Worm (Caenorhabditis elegans): ENCODE measurements around the gene R08A2.5.
A peak's percentile ranks its signal among the peaks of the same experiment; 100 is the strongest.

The R08A2.5 gene

DNA sequence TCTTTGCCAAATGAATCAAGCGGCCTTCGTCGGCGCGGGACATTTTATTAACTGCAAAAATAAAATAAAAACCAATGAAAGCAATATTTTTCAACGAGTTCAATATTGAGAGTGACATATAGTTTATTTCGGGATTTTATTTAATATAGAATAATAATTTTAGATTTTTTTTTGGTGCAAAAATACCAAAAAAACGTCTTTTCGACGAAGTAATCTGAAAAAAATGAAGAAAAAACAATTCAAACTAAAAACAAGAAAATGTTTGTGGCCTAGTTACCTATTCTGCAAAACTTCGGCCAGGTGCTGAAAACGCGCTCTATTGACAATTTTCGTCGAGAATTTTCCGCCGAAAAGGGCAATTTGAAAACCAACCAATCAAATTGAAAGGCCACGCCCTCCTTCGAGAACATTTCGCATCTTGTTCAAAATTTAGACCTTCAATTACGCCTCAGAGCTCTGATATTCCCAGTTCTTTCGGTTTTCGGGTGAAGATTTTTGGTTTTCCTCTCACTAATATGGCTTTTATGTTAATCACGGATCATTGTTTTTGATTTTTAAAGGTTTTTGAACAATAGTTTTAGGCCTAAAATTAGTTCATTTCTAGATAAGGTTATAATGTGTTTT lies 26.9 kb upstream of the R08A2.5 start, which contains the start of gene C47E8.4 (continued):
- peak; percentile 64 for TF ChIP-seq pros-1 (tag; optimal IDR thresholded peaks at IDR 0.05)
- peak; percentile 6 for TF ChIP-seq che-1 (tag; optimal IDR thresholded peaks at IDR 0.05)
- no peak for TF ChIP-seq gmeb-2 (tag; optimal IDR thresholded peaks at IDR 0.05)

DNA sequence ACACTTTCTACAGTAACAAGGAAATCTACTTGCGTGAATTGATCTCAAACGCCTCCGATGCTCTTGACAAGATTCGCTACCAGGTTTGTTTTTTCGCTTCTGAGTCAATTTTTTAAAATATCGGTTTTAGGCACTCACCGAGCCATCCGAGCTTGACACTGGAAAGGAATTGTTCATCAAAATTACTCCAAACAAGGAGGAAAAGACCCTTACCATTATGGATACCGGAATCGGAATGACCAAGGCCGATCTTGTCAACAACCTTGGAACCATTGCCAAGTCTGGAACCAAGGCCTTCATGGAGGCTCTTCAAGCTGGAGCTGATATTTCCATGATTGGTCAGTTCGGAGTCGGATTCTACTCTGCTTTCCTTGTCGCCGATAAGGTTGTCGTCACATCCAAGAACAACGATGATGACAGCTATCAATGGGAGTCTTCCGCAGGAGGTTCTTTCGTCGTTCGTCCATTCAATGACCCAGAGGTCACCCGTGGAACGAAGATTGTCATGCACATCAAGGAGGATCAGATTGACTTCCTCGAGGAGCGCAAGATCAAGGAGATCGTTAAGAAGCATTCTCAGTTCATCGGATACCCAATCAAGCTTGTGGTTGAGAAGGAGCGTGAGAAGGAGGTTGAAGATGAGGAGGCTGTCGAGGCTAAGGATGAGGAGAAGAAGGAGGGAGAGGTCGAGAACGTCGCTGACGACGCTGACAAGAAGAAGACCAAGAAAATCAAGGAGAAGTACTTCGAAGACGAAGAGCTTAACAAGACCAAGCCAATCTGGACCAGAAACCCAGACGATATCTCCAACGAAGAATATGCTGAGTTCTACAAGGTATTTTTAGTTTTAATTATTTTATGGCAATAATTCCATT lies 25.9 kb upstream of the R08A2.5 start:
- TF ChIP-seq pqm-1 (tag; optimal IDR thresholded peaks at IDR 0.05) (peak; percentile 4), hlh-6 (tag; optimal IDR thresholded peaks at IDR 0.05) (peak; percentile 8), ceh-34 (tag; optimal IDR thresholded peaks at IDR 0.05) (no peak)

DNA sequence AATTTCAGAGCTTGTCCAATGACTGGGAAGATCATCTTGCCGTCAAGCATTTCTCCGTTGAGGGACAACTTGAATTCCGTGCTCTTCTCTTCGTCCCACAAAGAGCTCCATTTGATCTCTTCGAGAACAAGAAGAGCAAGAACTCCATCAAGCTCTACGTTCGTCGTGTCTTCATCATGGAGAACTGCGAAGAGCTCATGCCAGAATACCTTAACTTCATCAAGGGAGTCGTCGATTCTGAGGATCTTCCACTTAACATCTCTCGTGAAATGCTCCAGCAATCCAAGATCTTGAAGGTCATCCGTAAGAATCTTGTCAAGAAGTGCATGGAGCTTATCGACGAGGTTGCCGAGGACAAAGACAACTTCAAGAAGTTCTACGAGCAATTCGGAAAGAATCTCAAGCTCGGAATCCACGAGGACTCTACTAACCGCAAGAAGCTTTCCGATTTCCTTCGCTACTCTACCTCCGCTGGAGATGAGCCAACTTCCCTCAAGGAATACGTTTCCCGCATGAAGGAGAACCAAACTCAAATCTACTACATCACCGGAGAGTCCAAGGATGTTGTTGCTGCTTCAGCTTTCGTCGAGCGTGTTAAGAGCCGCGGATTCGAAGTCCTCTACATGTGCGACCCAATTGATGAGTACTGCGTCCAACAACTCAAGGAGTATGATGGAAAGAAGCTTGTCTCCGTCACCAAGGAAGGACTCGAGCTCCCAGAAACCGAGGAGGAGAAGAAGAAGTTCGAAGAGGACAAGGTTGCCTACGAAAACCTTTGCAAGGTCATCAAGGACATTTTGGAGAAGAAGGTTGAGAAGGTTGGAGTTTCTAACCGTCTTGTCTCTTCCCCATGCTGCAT lies 25.1 kb upstream of the R08A2.5 start:
- TF ChIP-seq F13H6.1 (tag; optimal IDR thresholded peaks at IDR 0.05) (no peak), T23F11.4 (GFP tag; optimal IDR thresholded peaks at IDR 0.05) (peak; percentile 2)

DNA sequence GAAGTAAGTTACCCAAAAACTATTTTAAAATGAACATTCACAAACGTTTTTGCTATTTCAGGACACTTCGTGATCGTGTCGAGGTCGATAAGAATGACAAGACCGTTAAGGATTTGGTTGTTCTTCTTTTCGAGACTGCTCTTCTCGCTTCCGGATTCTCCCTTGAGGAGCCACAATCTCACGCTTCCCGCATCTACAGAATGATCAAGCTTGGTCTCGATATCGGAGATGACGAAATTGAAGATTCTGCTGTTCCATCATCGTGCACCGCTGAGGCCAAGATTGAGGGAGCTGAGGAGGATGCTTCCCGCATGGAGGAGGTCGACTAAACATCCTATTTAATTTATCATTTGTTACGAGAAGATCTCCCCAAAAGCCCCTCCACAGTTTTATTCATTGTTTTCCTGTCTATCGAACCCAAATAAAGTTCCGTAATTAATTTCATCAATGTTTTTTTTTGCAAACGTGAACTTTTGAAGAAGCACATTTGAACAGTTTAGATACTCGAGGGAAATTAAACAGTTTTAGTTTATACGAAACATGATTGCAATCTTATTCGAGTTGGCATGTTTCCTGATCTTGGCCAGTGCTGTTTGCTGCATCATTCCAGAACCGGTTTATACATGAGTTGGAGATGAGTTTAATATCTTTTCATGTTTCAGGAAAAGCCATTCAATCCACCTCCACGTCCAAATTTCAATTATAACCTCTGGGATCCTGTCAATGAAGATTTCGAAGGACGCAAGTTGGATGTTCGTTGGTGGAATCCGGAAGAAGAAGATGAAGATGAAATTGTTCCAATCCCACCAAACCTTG lies 24.1 kb upstream of the R08A2.5 start, which contains the start of gene C47E8.11:
Gene C47E8.11, plus strand, starts transcription at position 520 of the 816 bp plus-strand sequence.
- TF ChIP-seq mec-3 (tag; optimal IDR thresholded peaks at IDR 0.05; ENCODE audit: borderline replicate concordance) (no peak), nfya-1 (tag; optimal IDR thresholded peaks at IDR 0.05) (peak; percentile 12), ttx-3 (tag; optimal IDR thresholded peaks at IDR 0.05) (no peak)

DNA sequence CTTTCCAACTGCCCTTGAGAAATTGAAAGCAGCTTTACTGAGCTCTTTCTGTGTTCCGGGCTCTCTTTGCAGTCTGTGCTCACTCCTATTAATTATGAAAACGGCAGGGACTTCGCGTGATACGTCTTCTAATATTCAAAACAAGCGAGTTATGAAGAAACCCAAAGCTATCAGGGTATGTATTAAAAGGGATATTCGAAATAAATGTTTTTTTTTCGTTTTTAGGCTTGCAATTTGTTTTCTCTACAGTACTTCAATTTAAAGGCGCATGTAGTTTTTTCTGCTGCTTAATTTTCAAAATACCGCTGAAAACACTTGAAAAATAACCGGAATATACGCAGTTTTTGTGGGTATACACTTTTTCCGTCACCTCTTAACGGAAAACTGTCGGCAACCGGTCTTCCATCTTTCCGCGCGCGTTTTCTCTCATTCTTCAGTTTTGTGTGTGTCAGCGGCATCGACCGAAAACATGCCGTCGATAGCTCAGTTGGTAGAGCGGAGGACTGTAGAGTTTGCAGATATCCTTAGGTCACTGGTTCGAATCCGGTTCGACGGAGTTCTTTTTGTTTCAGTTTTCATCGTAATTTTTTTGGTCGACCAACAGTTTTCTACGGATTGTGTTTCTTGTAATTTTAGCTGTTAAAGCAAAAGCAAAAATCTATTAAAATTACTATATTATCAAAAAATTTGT lies 23.2 kb upstream of the R08A2.5 start, which contains the start of gene gasr-8:
Gene gasr-8, plus strand, starts transcription at position 51 of the 691 bp plus-strand sequence.
- TF ChIP-seq che-1 (tag; optimal IDR thresholded peaks at IDR 0.05) (peak; percentile 57), sox-2 (GFP tag; IDR thresholded peaks at IDR 0.05) (no peak), ceh-9 (tag; optimal IDR thresholded peaks at IDR 0.05) (no peak), gmeb-2 (tag; optimal IDR thresholded peaks at IDR 0.05) (peak; percentile 57), ahr-1 (tag; optimal IDR thresholded peaks at IDR 0.05) (no peak), unc-3 (GFP tag; conservative IDR thresholded peaks at IDR 0.05) (0 out of 2 replicates have a peak, but pooled peaks have one; percentile 18), unc-3 (tag; optimal IDR thresholded peaks at IDR 0.05) (no peak), pax-1 (tag; optimal IDR thresholded peaks at IDR 0.05) (no peak), ceh-31 (tag; optimal IDR thresholded peaks at IDR 0.05) (no peak), pat-9 (tag; optimal IDR thresholded peaks at IDR 0.05) (peak; percentile 48), K09A11.1 (tag; optimal IDR thresholded peaks at IDR 0.05; ENCODE audit: insufficient read depth) (no peak), dve-1 (tag; optimal IDR thresholded peaks at IDR 0.05) (no peak), ceh-18 (tag; optimal IDR thresholded peaks at IDR 0.05) (no peak), fkh-10 (GFP tag; optimal IDR thresholded peaks at IDR 0.05) (no peak), ttx-3 (tag; optimal IDR thresholded peaks at IDR 0.05) (no peak), nhr-11 (tag; optimal IDR thresholded peaks at IDR 0.05) (no peak), hlh-15 (tag; optimal IDR thresholded peaks at IDR 0.05) (peak; percentile 36), tbx-7 (tag; optimal IDR thresholded peaks at IDR 0.05) (no peak), hlh-8 (tag; optimal IDR thresholded peaks at IDR 0.05) (no peak), ceh-24 (tag; optimal IDR thresholded peaks at IDR 0.05) (no peak), nfya-1 (tag; optimal IDR thresholded peaks at IDR 0.05) (peak; percentile 4), unc-55 (GFP tag; optimal IDR thresholded peaks at IDR 0.05) (no peak), C38D4.7 (GFP tag; optimal IDR thresholded peaks at IDR 0.05) (peak; percentile 22), odd-2 (tag; optimal IDR thresholded peaks at IDR 0.05) (no peak), sox-4 (tag; optimal IDR thresholded peaks at IDR 0.05) (peak; percentile 9), pha-4 (tag; optimal IDR thresholded peaks at IDR 0.05) (no peak), pros-1 (tag; optimal IDR thresholded peaks at IDR 0.05) (no peak), fkh-6 (tag; optimal IDR thresholded peaks at IDR 0.05) (no peak), hlh-13 (GFP tag; optimal IDR thresholded peaks at IDR 0.05) (no peak), elt-2 (tag; optimal IDR thresholded peaks at IDR 0.05) (peak; percentile 57)
